Comparison of ENCODE assay signal across 1 fruit fly cellular context in genomic region chr2L:8437176-8437575, dm6.
TF ChIP-seq lines count a peak whose summit lies in the region.

Gene D12 (minus strand): TSS chr2L:8437365.
Gene Chrac-14 (plus strand): TSS chr2L:8437405.

TF ChIP-seq in whole organism, embryonic, 481 proteins besides CTCF, POLR2A, EP300 and RAD21 (continued from another document):
- TF ChIP-seq CG2202 (tag; optimal IDR thresholded peaks at IDR 0.05; lab: Kevin White, UChicago) (no peak), maf-S (GFP tag; optimal IDR thresholded peaks at IDR 0.05; lab: Kevin White, UChicago) (peak; percentile 32), CG10267 (tag; optimal IDR thresholded peaks at IDR 0.05; lab: Kevin White, UChicago) (peak; percentile 93), vvl (GFP tag; IDR thresholded peaks at IDR 0.05; lab: Robert Waterston, UW) (0 out of 2 replicates have a peak, but pooled peaks have one; percentile 17), NC2β (GFP tag; optimal IDR thresholded peaks at IDR 0.05; lab: Kevin White, UChicago) (peak; percentile 11), zfh2 (GFP tag; optimal IDR thresholded peaks at IDR 0.05; lab: Kevin White, UChicago) (peak; percentile 14), CG15696 (tag; optimal IDR thresholded peaks at IDR 0.05; lab: Kevin White, UChicago) (no peak), NC2α (GFP tag; optimal IDR thresholded peaks at IDR 0.05; lab: Kevin White, UChicago) (no peak), CG1602 (GFP tag; optimal IDR thresholded peaks at IDR 0.05; lab: Kevin White, UChicago) (no peak), Nf-YB (GFP tag; optimal IDR thresholded peaks at IDR 0.05; lab: Kevin White, UChicago) (no peak), CG13287 (GFP tag; IDR thresholded peaks at IDR 0.05; lab: Robert Waterston, UW; ENCODE audit: partially characterized antibody) (0 out of 2 replicates have a peak, but pooled peaks have one; percentile 33), gsb (GFP tag; IDR thresholded peaks at IDR 0.05; lab: Robert Waterston, UW) (no peak), CG1603 (tag; optimal IDR thresholded peaks at IDR 0.05; lab: Kevin White, UChicago) (peak; percentile 65), CG3163 (GFP tag; optimal IDR thresholded peaks at IDR 0.05; lab: Kevin White, UChicago) (no peak), sc (optimal IDR thresholded peaks at IDR 0.05; lab: Kevin White, UChicago) (no peak), sc (GFP tag; optimal IDR thresholded peaks at IDR 0.05; lab: Kevin White, UChicago) (no peak), CG10431 (GFP tag; optimal IDR thresholded peaks at IDR 0.05; lab: Kevin White, UChicago) (no peak), CG12769 (tag; optimal IDR thresholded peaks at IDR 0.05; lab: Kevin White, UChicago) (no peak), CG9817 (tag; optimal IDR thresholded peaks at IDR 0.05; lab: Kevin White, UChicago) (no peak), CG6689 (GFP tag; IDR thresholded peaks at IDR 0.05; lab: Robert Waterston, UW) (no peak), Opbp (GFP tag; IDR thresholded peaks at IDR 0.05; lab: Robert Waterston, UW; ENCODE audit: partially characterized antibody) (0 out of 3 replicates have a peak, but pooled peaks have one; percentile 7), zen2 (GFP tag; IDR thresholded peaks at IDR 0.05; lab: Robert Waterston, UW; ENCODE audit: partially characterized antibody) (no peak), trem (tag; optimal IDR thresholded peaks at IDR 0.05; lab: Kevin White, UChicago) (peak; percentile 49), BEAF-32 (GFP tag; optimal IDR thresholded peaks at IDR 0.05; lab: Kevin White, UChicago) (peak; percentile 26), Antp (GFP tag; optimal IDR thresholded peaks at IDR 0.05; lab: Kevin White, UChicago) (peak; percentile 56), Fer3 (tag; optimal IDR thresholded peaks at IDR 0.05; lab: Kevin White, UChicago) (no peak), ewg (GFP tag; optimal IDR thresholded peaks at IDR 0.05; lab: Kevin White, UChicago) (peak; percentile 37), ERR (GFP tag; optimal IDR thresholded peaks at IDR 0.05; lab: Kevin White, UChicago) (no peak), luna (GFP tag; optimal IDR thresholded peaks at IDR 0.05; lab: Kevin White, UChicago) (peak; percentile 11), sob (GFP tag; IDR thresholded peaks at IDR 0.05; lab: Robert Waterston, UW) (peak; percentile 69; the same call in 1 of the 2 replicates), gfzf (GFP tag; optimal IDR thresholded peaks at IDR 0.05; lab: Kevin White, UChicago) (peak; percentile 1), B-H2 (GFP tag; optimal IDR thresholded peaks at IDR 0.05; lab: Kevin White, UChicago) (peak; percentile 15), Pdp1 (GFP tag; optimal IDR thresholded peaks at IDR 0.05; lab: Kevin White, UChicago) (no peak), Ets97D (GFP tag; optimal IDR thresholded peaks at IDR 0.05; lab: Kevin White, UChicago) (peak; percentile 12), YL-1 (GFP tag; optimal IDR thresholded peaks at IDR 0.05; lab: Kevin White, UChicago) (peak; percentile 45), jumu (GFP tag; optimal IDR thresholded peaks at IDR 0.05; lab: Kevin White, UChicago) (peak; percentile 36), mam (GFP tag; optimal IDR thresholded peaks at IDR 0.05; lab: Kevin White, UChicago) (peak; percentile 37), E2f2 (GFP tag; IDR thresholded peaks at IDR 0.05; lab: Robert Waterston, UW) (peak; percentile 73), sisA (GFP tag; IDR thresholded peaks at IDR 0.05; lab: Robert Waterston, UW) (peak; percentile 13; the same call in 1 of the 2 replicates), fd64A (GFP tag; optimal IDR thresholded peaks at IDR 0.05; lab: Kevin White, UChicago) (no peak), CG14050 (GFP tag; IDR thresholded peaks at IDR 0.05; lab: Robert Waterston, UW) (no peak), Myb (GFP tag; optimal IDR thresholded peaks at IDR 0.05; lab: Kevin White, UChicago) (peak; percentile 54), CG11247 (GFP tag; IDR thresholded peaks at IDR 0.05; lab: Robert Waterston, UW) (no peak), Dp (GFP tag; optimal IDR thresholded peaks at IDR 0.05; lab: Kevin White, UChicago) (peak; percentile 70), H2.0 (GFP tag; IDR thresholded peaks at IDR 0.05; lab: Robert Waterston, UW) (peak; percentile 37; the same call in 1 of the 2 replicates), CG4617 (GFP tag; optimal IDR thresholded peaks at IDR 0.05; lab: Kevin White, UChicago; ENCODE audit: borderline replicate concordance) (peak; percentile 51), Dll (GFP tag; IDR thresholded peaks at IDR 0.05; lab: Robert Waterston, UW; ENCODE audit: partially characterized antibody) (0 out of 4 replicates have a peak, but pooled peaks have one; percentile 26), CG9876 (GFP tag; optimal IDR thresholded peaks at IDR 0.05; lab: Kevin White, UChicago) (no peak), CG12155 (GFP tag; optimal IDR thresholded peaks at IDR 0.05; lab: Kevin White, UChicago) (peak; percentile 21), row (GFP tag; IDR thresholded peaks at IDR 0.05; lab: Robert Waterston, UW) (peak; percentile 29; the same call in 1 of the 3 replicates), CG4282 (GFP tag; optimal IDR thresholded peaks at IDR 0.05; lab: Kevin White, UChicago) (peak; percentile 0), psq (GFP tag; optimal IDR thresholded peaks at IDR 0.05; lab: Kevin White, UChicago) (peak; percentile 8), Gsc (GFP tag; IDR thresholded peaks at IDR 0.05; lab: Robert Waterston, UW) (no peak), amos (GFP tag; IDR thresholded peaks at IDR 0.05; lab: Robert Waterston, UW; ENCODE audit: partially characterized antibody) (peak; percentile 30; the same call in 1 of the 2 replicates), dpn (GFP tag; optimal IDR thresholded peaks at IDR 0.05; lab: Kevin White, UChicago) (peak in 1 of 2 experiments; percentile 5), croc (GFP tag; conservative IDR thresholded peaks at IDR 0.05; lab: Robert Waterston, UW) (no peak), zf30C (GFP tag; optimal IDR thresholded peaks at IDR 0.05; lab: Kevin White, UChicago) (no peak), CG14710 (tag; optimal IDR thresholded peaks at IDR 0.05; lab: Kevin White, UChicago) (peak; percentile 29), Bdp1 (GFP tag; optimal IDR thresholded peaks at IDR 0.05; lab: Kevin White, UChicago) (peak; percentile 16), dmrt99B (tag; optimal IDR thresholded peaks at IDR 0.05; lab: Kevin White, UChicago) (no peak), CG9932 (GFP tag; IDR thresholded peaks at IDR 0.05; lab: Robert Waterston, UW) (peak; percentile 39; the same call in 1 of the 2 replicates), dysf (GFP tag; IDR thresholded peaks at IDR 0.05; lab: Robert Waterston, UW) (0 out of 3 replicates have a peak, but pooled peaks have one; percentile 15), ken (GFP tag; IDR thresholded peaks at IDR 0.05; lab: Robert Waterston, UW) (peak; percentile 56; the same call in 1 of the 3 replicates), pb (GFP tag; optimal IDR thresholded peaks at IDR 0.05; lab: Kevin White, UChicago) (no peak), otp (GFP tag; IDR thresholded peaks at IDR 0.05; lab: Robert Waterston, UW) (no peak), lilli (GFP tag; optimal IDR thresholded peaks at IDR 0.05; lab: Kevin White, UChicago) (peak; percentile 13), CkIIα-i1 (GFP tag; IDR thresholded peaks at IDR 0.05; lab: Robert Waterston, UW) (no peak), CG17186 (GFP tag; optimal IDR thresholded peaks at IDR 0.05; lab: Kevin White, UChicago) (peak; percentile 79), tio (GFP tag; optimal IDR thresholded peaks at IDR 0.05; lab: Kevin White, UChicago) (no peak), CG12219 (GFP tag; optimal IDR thresholded peaks at IDR 0.05; lab: Kevin White, UChicago) (no peak), sd (tag; optimal IDR thresholded peaks at IDR 0.05; lab: Kevin White, UChicago) (no peak), crp (GFP tag; optimal IDR thresholded peaks at IDR 0.05; lab: Kevin White, UChicago) (peak; percentile 60 to 92), stwl (tag; optimal IDR thresholded peaks at IDR 0.05; lab: Kevin White, UChicago) (peak; percentile 68), Xrp1 (GFP tag; IDR thresholded peaks at IDR 0.05; lab: Robert Waterston, UW) (peak; percentile 12; the same call in 1 of the 2 replicates), bigmax (GFP tag; optimal IDR thresholded peaks at IDR 0.05; lab: Kevin White, UChicago) (no peak), E2f1 (GFP tag; IDR thresholded peaks at IDR 0.05; lab: Robert Waterston, UW) (peak; percentile 37; the same call in 1 of the 2 replicates), Max (GFP tag; optimal IDR thresholded peaks at IDR 0.05; lab: Kevin White, UChicago) (no peak), CG6854 (GFP tag; optimal IDR thresholded peaks at IDR 0.05; lab: Kevin White, UChicago) (no peak), Xbp1 (GFP tag; optimal IDR thresholded peaks at IDR 0.05; lab: Kevin White, UChicago) (peak; percentile 23), ci (GFP tag; IDR thresholded peaks at IDR 0.05; lab: Robert Waterston, UW) (peak; percentile 64; the same call in 1 of the 3 replicates), CG30431 (GFP tag; optimal IDR thresholded peaks at IDR 0.05; lab: Kevin White, UChicago) (no peak), Dref (GFP tag; IDR thresholded peaks at IDR 0.05; lab: Robert Waterston, UW) (0 out of 2 replicates have a peak, but pooled peaks have one; percentile 15), CG2889 (GFP tag; IDR thresholded peaks at IDR 0.05; lab: Robert Waterston, UW) (no peak), grn (GFP tag; optimal IDR thresholded peaks at IDR 0.05; lab: Kevin White, UChicago) (no peak), slbo (GFP tag; IDR thresholded peaks at IDR 0.05; lab: Robert Waterston, UW) (peak; percentile 37; the same call in 1 of the 2 replicates), CG17829 (tag; optimal IDR thresholded peaks at IDR 0.05; lab: Kevin White, UChicago) (peak; percentile 9), chinmo (GFP tag; IDR thresholded peaks at IDR 0.05; lab: Robert Waterston, UW; ENCODE audit: partially characterized antibody) (0 out of 4 replicates have a peak, but pooled peaks have one; percentile 10), CG11456 (GFP tag; IDR thresholded peaks at IDR 0.05; lab: Robert Waterston, UW) (no peak), Dfd (GFP tag; optimal IDR thresholded peaks at IDR 0.05; lab: Kevin White, UChicago) (no peak), bsh (GFP tag; optimal IDR thresholded peaks at IDR 0.05; lab: Kevin White, UChicago) (no peak), MESR4 (GFP tag; optimal IDR thresholded peaks at IDR 0.05; lab: Kevin White, UChicago) (peak; percentile 42), jigr1 (GFP tag; IDR thresholded peaks at IDR 0.05; lab: Robert Waterston, UW) (no peak), Adf1 (GFP tag; IDR thresholded peaks at IDR 0.05; lab: Robert Waterston, UW) (0 out of 2 replicates have a peak, but pooled peaks have one; percentile 16), kay (GFP tag; optimal IDR thresholded peaks at IDR 0.05; lab: Kevin White, UChicago) (no peak), CG13775 (GFP tag; optimal IDR thresholded peaks at IDR 0.05; lab: Kevin White, UChicago) (no peak), pzg (GFP tag; optimal IDR thresholded peaks at IDR 0.05; lab: Kevin White, UChicago) (peak; percentile 60), bab2 (GFP tag; optimal IDR thresholded peaks at IDR 0.05; lab: Kevin White, UChicago) (no peak), HmgZ (tag; optimal IDR thresholded peaks at IDR 0.05; lab: Kevin White, UChicago) (peak; percentile 18), dm (GFP tag; optimal IDR thresholded peaks at IDR 0.05; lab: Kevin White, UChicago) (peak; percentile 24), CG3995 (GFP tag; optimal IDR thresholded peaks at IDR 0.05; lab: Kevin White, UChicago) (peak; percentile 92), eyg (GFP tag; optimal IDR thresholded peaks at IDR 0.05; lab: Kevin White, UChicago) (no peak), HLH54F (GFP tag; optimal IDR thresholded peaks at IDR 0.05; lab: Kevin White, UChicago) (no peak), p53 (GFP tag; optimal IDR thresholded peaks at IDR 0.05; lab: Kevin White, UChicago) (no peak), tin (GFP tag; optimal IDR thresholded peaks at IDR 0.05; lab: Kevin White, UChicago) (peak; percentile 27)
